Worm (Caenorhabditis elegans) whole organism, L3 larva: ENCODE data around the gene arp-1.

ENCODE experiments used
- R02D3.7 ChIP-seq: fragments of 150-350 bp; optimal IDR thresholded peaks from 2 replicates; lab custom pipeline; 2014; ENCODE audit warnings: missing biosample characterization, missing genetic modification characterization
- ZK546.5 ChIP-seq: sonication (generic microtip); optimal IDR thresholded peaks from 2 replicates; lab custom pipeline; 2017; ENCODE audit warnings: missing biosample characterization, missing genetic modification characterization
- ama-1 ChIP-seq: fragments of 150-350 bp; optimal IDR thresholded peaks from 2 replicates; lab custom pipeline; 2018
- ceh-16 ChIP-seq: sonication (generic microtip); optimal IDR thresholded peaks from 2 replicates; lab custom pipeline; 2017; ENCODE audit warnings: missing biosample characterization, missing genetic modification characterization
- ceh-28 ChIP-seq: fragments of 150-350 bp; optimal IDR thresholded peaks from 2 replicates; lab custom pipeline; 2014; ENCODE audit warnings: missing biosample characterization, missing genetic modification reagents, missing genetic modification characterization
- ceh-82 ChIP-seq: fragments of 150-350 bp; optimal IDR thresholded peaks from 2 replicates; lab custom pipeline; 2014; ENCODE audit warnings: missing biosample characterization, missing genetic modification characterization
- daf-12 ChIP-seq: fragments of 150-350 bp; optimal IDR thresholded peaks from 2 replicates; lab custom pipeline; 2014; ENCODE audit warnings: missing biosample characterization, missing genetic modification reagents, missing genetic modification characterization
- egl-27 ChIP-seq: sonication (generic microtip); optimal IDR thresholded peaks from 4 replicates; lab custom pipeline; 2017; ENCODE audit warnings: missing biosample characterization, missing genetic modification reagents, missing genetic modification characterization
- egl-5 ChIP-seq: fragments of 150-350 bp; optimal IDR thresholded peaks from 2 replicates; lab custom pipeline; 2017; ENCODE audit warnings: missing biosample characterization, missing genetic modification reagents, missing genetic modification characterization, inconsistent platforms
- elt-1 ChIP-seq: fragments of 150-350 bp; optimal IDR thresholded peaks from 2 replicates; lab custom pipeline; 2014; ENCODE audit warnings: missing biosample characterization, missing genetic modification characterization
- elt-2 ChIP-seq: sonication (generic microtip); optimal IDR thresholded peaks from 2 replicates; lab custom pipeline; 2016; ENCODE audit warnings: missing genetic modification reagents, mild to moderate bottlenecking, missing genetic modification characterization, missing compliant biosample characterization
- fkh-10 ChIP-seq: sonication (generic microtip); optimal IDR thresholded peaks from 2 replicates; lab custom pipeline; 2017; ENCODE audit warnings: missing biosample characterization, missing genetic modification reagents, missing genetic modification characterization
- fkh-2 ChIP-seq: fragments of 150-350 bp; optimal IDR thresholded peaks from 2 replicates; lab custom pipeline; 2014; ENCODE audit warnings: missing biosample characterization, missing genetic modification reagents, missing genetic modification characterization
- hmg-11 ChIP-seq: sonication (generic microtip); optimal IDR thresholded peaks from 2 replicates; lab custom pipeline; 2016; ENCODE audit warnings: missing genetic modification characterization, missing compliant biosample characterization
- jun-1 ChIP-seq: fragments of 150-350 bp; optimal IDR thresholded peaks from 2 replicates; lab custom pipeline; 2014; ENCODE audit warnings: missing biosample characterization, missing genetic modification reagents, missing genetic modification characterization
- lin-15B ChIP-seq: fragments of 150-350 bp; optimal IDR thresholded peaks from 2 replicates; lab custom pipeline; 2014; ENCODE audit warnings: missing biosample characterization, missing genetic modification characterization
- lin-39 ChIP-seq: fragments of 150-350 bp; optimal IDR thresholded peaks from 2 replicates; lab custom pipeline; 2018; ENCODE audit warnings: missing biosample characterization, missing genetic modification reagents, missing genetic modification characterization
- lsy-12 ChIP-seq: sonication (generic microtip); optimal IDR thresholded peaks from 2 replicates; lab custom pipeline; 2016; ENCODE audit warnings: mild to moderate bottlenecking, missing genetic modification characterization, missing compliant biosample characterization
- mdl-1 ChIP-seq: fragments of 150-350 bp; optimal IDR thresholded peaks from 2 replicates; lab custom pipeline; 2014; ENCODE audit warnings: missing biosample characterization, missing genetic modification characterization
- mml-1 ChIP-seq: fragments of 150-350 bp; sonication (generic microtip); optimal IDR thresholded peaks from 3 replicates; lab custom pipeline; 2014; ENCODE audit warnings: missing biosample characterization, missing genetic modification characterization
- nfya-1 ChIP-seq: sonication (generic microtip); optimal IDR thresholded peaks from 2 replicates; lab custom pipeline; 2017; ENCODE audit warnings: missing genetic modification characterization, mild to moderate bottlenecking, missing compliant biosample characterization, antibody characterized with exemption, moderate library complexity; ENCODE audit not compliant: insufficient read depth
- nhr-11 ChIP-seq: fragments of 150-350 bp; optimal IDR thresholded peaks from 2 replicates; lab custom pipeline; 2014; ENCODE audit warnings: missing biosample characterization, missing genetic modification characterization
- nhr-12 ChIP-seq: fragments of 150-350 bp; optimal IDR thresholded peaks from 2 replicates; lab custom pipeline; 2014; ENCODE audit warnings: missing biosample characterization, missing genetic modification characterization
- nhr-23 ChIP-seq: fragments of 150-350 bp; optimal IDR thresholded peaks from 2 replicates; lab custom pipeline; 2014; ENCODE audit warnings: missing biosample characterization, missing genetic modification reagents, missing genetic modification characterization
- nhr-25 ChIP-seq: sonication (generic microtip); optimal IDR thresholded peaks from 2 replicates; lab custom pipeline; 2017; ENCODE audit warnings: missing biosample characterization, missing genetic modification characterization
- nhr-28 ChIP-seq: fragments of 150-350 bp; optimal IDR thresholded peaks from 2 replicates; lab custom pipeline; 2014; ENCODE audit warnings: missing biosample characterization, missing genetic modification characterization
- nhr-43 ChIP-seq: sonication (generic microtip); optimal IDR thresholded peaks from 2 replicates; lab custom pipeline; 2016; ENCODE audit warnings: mild to moderate bottlenecking, missing genetic modification characterization, missing compliant biosample characterization; ENCODE audit not compliant: poor library complexity, severe bottlenecking
- nhr-77 ChIP-seq: fragments of 150-350 bp; optimal IDR thresholded peaks from 2 replicates; lab custom pipeline; 2014; ENCODE audit warnings: missing biosample characterization, missing genetic modification characterization
- pha-4 ChIP-seq: fragments of 150-350 bp; optimal IDR thresholded peaks from 2 replicates; lab custom pipeline; 2014; ENCODE audit warnings: missing biosample characterization, missing genetic modification reagents, missing genetic modification characterization
- pqm-1 ChIP-seq: fragments of 150-350 bp; optimal IDR thresholded peaks from 2 replicates; lab custom pipeline; 2017; ENCODE audit warnings: missing biosample characterization, missing genetic modification characterization, inconsistent platforms
- sea-2 ChIP-seq: fragments of 150-350 bp; sonication (generic microtip); optimal IDR thresholded peaks from 4 replicates; lab custom pipeline; 2014; ENCODE audit warnings: missing biosample characterization, missing genetic modification reagents, missing genetic modification characterization
- skn-1 ChIP-seq: fragments of 150-350 bp; optimal IDR thresholded peaks from 2 replicates; lab custom pipeline; 2014; ENCODE audit warnings: missing biosample characterization, missing genetic modification characterization
- snpc-4 ChIP-seq: fragments of 150-350 bp; optimal IDR thresholded peaks from 2 replicates; lab custom pipeline; 2014; ENCODE audit warnings: missing biosample characterization, missing genetic modification characterization
- tbx-2 ChIP-seq: sonication (generic microtip); optimal IDR thresholded peaks from 2 replicates; lab custom pipeline; 2016; ENCODE audit warnings: mild to moderate bottlenecking, missing genetic modification characterization, missing compliant biosample characterization
- zag-1 ChIP-seq: fragments of 150-350 bp; optimal IDR thresholded peaks from 2 replicates; lab custom pipeline; 2014; ENCODE audit warnings: missing biosample characterization, missing genetic modification characterization

The arp-1 gene

DNA sequence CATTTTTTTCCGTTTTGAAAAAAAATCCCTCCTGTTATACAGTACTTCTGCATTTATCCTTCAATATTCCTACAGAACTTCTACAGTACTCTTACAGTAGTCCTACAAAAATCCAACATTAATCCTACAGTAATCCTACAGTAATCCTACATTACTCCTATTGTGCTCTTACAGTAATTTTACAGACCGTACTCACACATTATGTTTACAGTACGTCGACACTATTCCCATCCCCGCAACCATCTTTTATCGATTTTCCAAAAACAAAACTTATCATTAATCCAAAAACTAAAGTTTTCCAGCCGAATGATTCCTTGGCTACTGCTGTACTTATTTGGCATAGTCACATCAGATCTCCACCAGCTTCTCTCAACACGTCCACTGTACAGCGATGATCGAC lies 35.9 kb upstream of the arp-1 start, which contains the start of gene Y53F4B.20:
Gene Y53F4B.20 (plus strand): TSS at position 301 of the 400 bp plus-strand sequence.
- TF ChIP-seq fkh-2 (tag; lab: Kevin White, UChicago) (no peak), jun-1 (no peak), elt-2 (tag; lab: Kevin White, UChicago) (no peak), ceh-82 (tag; lab: Kevin White, UChicago) (no peak)

DNA sequence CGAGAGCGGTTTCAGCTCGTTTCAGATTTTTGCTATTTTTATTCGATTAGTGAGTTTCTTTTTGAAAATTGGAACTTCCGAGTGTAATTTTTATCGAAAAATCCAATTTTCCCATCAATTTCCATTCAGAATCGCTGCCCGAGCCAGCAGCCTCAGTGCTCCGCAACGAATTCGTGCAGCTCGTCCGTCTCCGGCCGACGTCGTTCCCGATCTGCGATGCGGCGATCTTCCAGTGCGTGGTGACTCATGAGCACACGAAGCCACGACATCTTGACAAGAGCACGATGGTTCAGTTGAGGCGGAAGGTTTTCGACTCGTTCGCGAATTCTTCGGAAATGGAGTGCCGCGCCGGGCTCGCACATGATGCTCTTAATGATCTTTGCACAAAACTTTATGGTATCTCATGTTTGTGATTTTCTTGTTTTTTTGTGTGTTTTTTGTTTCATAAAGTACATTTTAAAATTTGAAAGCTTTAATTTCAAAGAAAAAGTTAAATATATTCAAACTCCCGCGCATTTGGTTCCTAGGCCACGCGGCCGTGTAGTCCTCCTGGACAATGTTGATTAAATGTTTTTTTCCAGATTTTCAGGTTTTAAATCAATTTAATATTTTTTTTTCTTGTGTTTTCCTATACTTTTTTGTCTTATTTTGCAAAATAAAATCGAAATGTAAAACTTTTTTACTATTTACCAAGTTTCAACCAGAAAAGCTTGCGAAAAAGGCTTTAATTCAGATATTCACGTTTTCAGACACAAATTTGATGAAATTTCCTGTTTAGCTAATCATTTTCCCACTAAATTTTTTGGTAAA lies 30.8 kb upstream of the arp-1 start:
- TF ChIP-seq nhr-23 (tag; lab: Kevin White, UChicago) (peak; percentile 59), pha-4 (peak; percentile 58), sea-2 (GFP tag; lab: Kevin White, UChicago) (no peak), snpc-4 (peak; percentile 54), lin-39 (no peak), nfya-1 (tag; lab: Kevin White, UChicago) (peak; percentile 56), lin-15B (peak; percentile 41), nhr-43 (peak; percentile 88)
- TF ChIP-seq, all 47 proteins: peak for 6

DNA sequence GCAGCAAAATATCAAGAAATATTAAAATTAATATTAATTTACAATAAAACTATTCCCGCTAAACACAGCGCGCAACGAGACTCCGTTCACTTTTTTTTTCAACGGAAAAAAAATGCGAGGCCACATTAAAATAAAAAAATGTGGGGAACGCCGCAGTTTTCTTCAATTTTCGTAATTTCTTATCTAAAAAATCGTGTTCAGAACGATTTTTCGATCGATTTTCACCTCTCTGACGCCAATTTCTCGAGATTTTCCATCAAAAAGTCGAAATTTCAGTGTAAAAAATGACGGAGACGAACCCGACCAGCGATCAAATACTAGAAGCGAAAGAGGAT lies 30.2 kb upstream of the arp-1 start, which contains the start of gene Y53F4B.21:
Gene Y53F4B.21 (plus strand): TSS at position 285 of the 335 bp plus-strand sequence.
- TF ChIP-seq mdl-1 (tag; lab: Kevin White, UChicago) (no peak), lin-15B (peak; percentile 13)

DNA sequence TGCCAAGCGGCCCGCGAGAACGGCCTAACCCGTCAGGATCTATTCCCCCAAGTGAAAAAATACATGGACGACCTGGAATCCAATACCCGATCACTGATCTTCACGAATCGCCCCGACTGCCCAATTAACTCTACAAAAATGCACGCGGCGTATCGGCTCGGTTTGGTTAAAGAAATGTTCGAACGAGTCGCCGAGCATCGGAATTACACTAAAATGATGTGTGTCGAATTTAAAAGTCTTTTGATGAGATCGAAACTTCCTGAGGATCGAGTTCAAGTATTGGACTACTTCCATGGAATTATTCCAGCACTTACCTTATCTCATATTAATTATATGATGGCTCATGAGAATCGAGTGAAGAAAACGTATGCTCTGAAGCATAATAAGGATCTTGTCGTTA lies 12.9 kb upstream of the arp-1 start:
- no peak for TF ChIP-seq sea-2 (GFP tag; lab: Kevin White, UChicago)
- TF ChIP-seq ZK546.5 (tag; lab: Kevin White, UChicago): no peak
- no peak for TF ChIP-seq lsy-12 (tag; lab: Kevin White, UChicago)
- no peak for TF ChIP-seq elt-2 (tag; lab: Kevin White, UChicago)
- no peak for TF ChIP-seq snpc-4
- TF ChIP-seq, all 47 proteins: peak for 0

DNA sequence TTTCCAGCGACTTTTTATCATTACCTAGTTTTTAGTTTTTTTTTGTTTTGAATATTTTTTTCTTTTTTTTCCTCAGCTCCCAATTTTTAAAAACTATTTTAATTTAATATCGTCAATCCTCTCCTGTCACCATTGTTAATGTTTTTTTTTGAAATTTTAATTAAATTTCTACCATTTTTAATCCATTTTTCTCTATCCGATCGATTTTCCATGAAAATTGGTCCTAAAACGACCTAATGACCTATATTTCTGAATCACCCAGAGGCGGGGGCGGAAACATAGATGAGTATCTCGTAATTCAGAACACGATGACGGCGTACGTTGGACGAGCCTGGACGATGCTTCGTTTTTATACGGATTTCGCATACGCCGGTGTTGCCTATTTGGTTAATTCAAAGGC lies 10.3 kb upstream of the arp-1 start, which contains the start of gene Y53F4B.39:
Gene Y53F4B.39 (plus strand): TSS at position 301 of the 400 bp plus-strand sequence.
- TF ChIP-seq mml-1 (tag; lab: Kevin White, UChicago) (no peak), ceh-16 (tag; lab: Kevin White, UChicago) (no peak), lin-39 (no peak), ceh-28 (tag; lab: Kevin White, UChicago) (no peak), nhr-11 (tag; lab: Kevin White, UChicago) (no peak), snpc-4 (no peak), nhr-12 (tag; lab: Kevin White, UChicago) (no peak), egl-5 (tag; lab: Kevin White, UChicago) (no peak), lin-15B (no peak), elt-1 (no peak), nhr-28 (tag; lab: Kevin White, UChicago) (no peak), daf-12 (tag; lab: Kevin White, UChicago) (no peak), skn-1 (tag; lab: Kevin White, UChicago) (no peak)

DNA sequence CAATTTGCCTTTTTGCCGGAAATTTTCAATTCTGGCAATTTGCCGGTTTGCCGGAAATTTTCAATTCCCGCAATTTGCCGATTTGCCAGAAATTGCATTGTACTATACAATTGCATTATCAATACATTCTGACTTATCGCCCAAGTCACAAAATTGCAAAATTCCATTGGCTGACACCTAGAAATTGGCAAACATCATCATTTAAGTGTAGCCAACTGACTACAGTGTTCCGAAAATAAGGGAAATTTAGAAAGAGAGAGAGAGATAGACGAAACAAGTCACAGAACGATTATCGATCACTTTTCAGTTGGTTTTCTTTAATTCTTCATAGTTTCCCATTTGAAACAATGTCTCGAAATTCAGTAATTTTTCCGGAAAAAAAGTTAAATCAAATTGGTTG lies 8.7 kb upstream of the arp-1 start:
- TF ChIP-seq zag-1 (no peak), ama-1 (lab: Kevin White, UChicago) (no peak), ZK546.5 (tag; lab: Kevin White, UChicago) (no peak), lin-15B (no peak), elt-2 (tag; lab: Kevin White, UChicago) (peak; percentile 87), tbx-2 (tag; lab: Kevin White, UChicago) (no peak), R02D3.7 (tag; lab: Kevin White, UChicago) (no peak), pha-4 (peak; percentile 46), fkh-10 (GFP tag; lab: Kevin White, UChicago) (no peak), nfya-1 (tag; lab: Kevin White, UChicago) (no peak), ceh-28 (tag; lab: Kevin White, UChicago) (peak; percentile 56), mml-1 (tag; lab: Kevin White, UChicago) (no peak), nhr-11 (tag; lab: Kevin White, UChicago) (no peak), hmg-11 (tag; lab: Kevin White, UChicago) (no peak), nhr-77 (tag; lab: Kevin White, UChicago) (no peak), nhr-25 (tag; lab: Kevin White, UChicago) (no peak), egl-27 (tag; lab: Kevin White, UChicago) (no peak), pqm-1 (tag; lab: Kevin White, UChicago) (peak; percentile 91), jun-1 (peak; percentile 26)
